Fruit fly (Drosophila melanogaster) whole organism, wandering third instar larva: ENCODE results near the gene CG34375.

Source experiments
- Hnf4 ChIP-seq: fragments of 200-800 bp; sonication (Bioruptor generic); optimal IDR thresholded peaks from 2 replicates; lab custom pipeline; 2016; ENCODE audit warnings: missing biosample characterization, mild to moderate bottlenecking, missing genetic modification characterization
- br ChIP-seq: fragments of 200-800 bp; sonication (Bioruptor generic); optimal IDR thresholded peaks from 2 replicates; lab custom pipeline; 2016; ENCODE audit warnings: missing biosample characterization, missing genetic modification characterization
- psq ChIP-seq: fragments of 200-800 bp; sonication (Bioruptor generic); optimal IDR thresholded peaks from 3 replicates; lab custom pipeline; 2017; ENCODE audit warnings: missing biosample characterization, mild to moderate bottlenecking, missing genetic modification characterization, moderate library complexity

dm6 chr3R:23004161-23004560, 6.2 kb downstream of the CG34375 start:
- no peak for TF ChIP-seq Hnf4 (GFP tag; lab: Kevin White, UChicago)
- no peak for TF ChIP-seq psq (GFP tag; lab: Kevin White, UChicago)
- TF ChIP-seq br = no peak
